Worm (Caenorhabditis elegans): ENCODE results near the gene Y60C6A.1.

The Y60C6A.1 gene

DNA sequence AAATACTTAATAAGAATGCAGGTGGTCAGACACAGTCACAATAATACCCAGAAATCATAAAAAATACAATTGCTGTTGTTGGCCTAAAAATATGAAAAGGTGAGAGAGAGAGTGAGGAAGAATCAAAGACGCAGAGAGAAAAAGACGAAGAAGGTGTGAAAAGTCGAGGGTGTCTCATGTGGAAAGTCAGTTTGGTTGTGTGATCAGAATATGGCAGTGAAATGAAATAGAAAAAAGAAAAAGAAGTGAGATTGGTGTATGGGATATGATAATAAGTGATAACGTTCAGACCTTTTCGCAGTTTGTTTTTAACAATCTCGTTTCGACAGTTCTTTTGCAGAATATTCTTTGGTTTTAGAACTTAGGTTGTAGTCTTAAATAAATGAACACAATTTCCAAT, 23.4 kb downstream of the Y60C6A.1 start:
- peak; percentile 1 for TF ChIP-seq blmp-1 (tag; optimal IDR thresholded peaks at IDR 0.05; ENCODE audit: insufficient read depth)
- TF ChIP-seq ztf-4 (tag; optimal IDR thresholded peaks at IDR 0.05) = peak; percentile 22
- TF ChIP-seq ceh-16 (tag; optimal IDR thresholded peaks at IDR 0.05) = no peak
- no peak for TF ChIP-seq lin-13 (GFP tag; optimal IDR thresholded peaks at IDR 0.05)

DNA sequence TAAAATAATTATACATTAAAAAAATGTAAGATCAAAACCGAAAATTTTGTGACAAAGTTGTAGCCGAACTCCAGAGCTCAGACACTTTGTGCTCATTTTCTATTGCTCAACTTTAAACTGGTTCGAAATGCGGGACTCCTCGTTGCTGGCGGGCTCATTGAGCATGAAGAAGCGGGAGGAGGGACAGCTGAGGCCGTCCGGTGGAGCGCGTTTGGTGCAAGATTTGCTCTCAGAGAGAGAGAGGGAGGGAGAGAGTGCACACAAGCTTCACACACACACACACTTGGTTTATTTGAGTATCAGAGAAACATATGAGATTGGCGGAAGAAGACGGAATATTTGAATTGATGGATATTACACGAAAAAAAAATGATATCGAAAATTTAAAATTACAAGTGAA, 27.2 kb downstream of the Y60C6A.1 start:
- TF ChIP-seq dmd-4 (tag; optimal IDR thresholded peaks at IDR 0.05) (no peak), zag-1 (tag; optimal IDR thresholded peaks at IDR 0.05) (peak; percentile 59), gmeb-1 (tag; optimal IDR thresholded peaks at IDR 0.05) (no peak), peb-1 (tag; optimal IDR thresholded peaks at IDR 0.05) (no peak), unc-62 (GFP tag; optimal IDR thresholded peaks at IDR 0.05) (no peak), nhr-23 (tag; optimal IDR thresholded peaks at IDR 0.05) (no peak), unc-39 (tag; optimal IDR thresholded peaks at IDR 0.05) (no peak), ztf-4 (tag; optimal IDR thresholded peaks at IDR 0.05) (no peak), nhr-21 (tag; optimal IDR thresholded peaks at IDR 0.05) (no peak), nhr-11 (tag; optimal IDR thresholded peaks at IDR 0.05) (no peak), ZK546.5 (tag; optimal IDR thresholded peaks at IDR 0.05) (no peak), ceh-16 (tag; optimal IDR thresholded peaks at IDR 0.05) (no peak), ztf-1 (GFP tag; conservative IDR thresholded peaks at IDR 0.05) (no peak), nhr-25 (tag; optimal IDR thresholded peaks at IDR 0.05) (no peak), aly-2 (tag; optimal IDR thresholded peaks at IDR 0.05) (no peak), R02D3.7 (tag; optimal IDR thresholded peaks at IDR 0.05) (no peak), F13H6.1 (tag; optimal IDR thresholded peaks at IDR 0.05) (peak; percentile 49), ztf-11 (tag; optimal IDR thresholded peaks at IDR 0.05) (no peak), mbf-1 (tag; optimal IDR thresholded peaks at IDR 0.05) (no peak), mdl-1 (tag; optimal IDR thresholded peaks at IDR 0.05) (no peak), alr-1 (tag; optimal IDR thresholded peaks at IDR 0.05) (no peak), nhr-129 (tag; optimal IDR thresholded peaks at IDR 0.05) (peak; percentile 67), sem-4 (tag; optimal IDR thresholded peaks at IDR 0.05) (no peak), egl-27 (tag; optimal IDR thresholded peaks at IDR 0.05) (no peak), lin-13 (GFP tag; optimal IDR thresholded peaks at IDR 0.05) (peak; percentile 48), mab-5 (tag; optimal IDR thresholded peaks at IDR 0.05) (no peak), nhr-237 (tag; optimal IDR thresholded peaks at IDR 0.05) (no peak), elt-3 (tag; optimal IDR thresholded peaks at IDR 0.05) (no peak), sma-3 (GFP tag; optimal IDR thresholded peaks at IDR 0.05) (no peak), ama-1 (optimal IDR thresholded peaks at IDR 0.05) (no peak), nhr-6 (tag; optimal IDR thresholded peaks at IDR 0.05) (no peak), nhr-12 (tag; optimal IDR thresholded peaks at IDR 0.05) (no peak), nhr-10 (tag; optimal IDR thresholded peaks at IDR 0.05) (no peak), C34F6.9 (tag; optimal IDR thresholded peaks at IDR 0.05) (peak; percentile 76), crh-2 (tag; optimal IDR thresholded peaks at IDR 0.05) (peak; percentile 8), lsy-2 (tag; optimal IDR thresholded peaks at IDR 0.05) (peak in 1 of 2 experiments; percentile 55), unc-55 (GFP tag; optimal IDR thresholded peaks at IDR 0.05) (peak; percentile 81), Y55F3AM.14 (GFP tag; optimal IDR thresholded peaks at IDR 0.05) (peak; percentile 31), fos-1 (tag; optimal IDR thresholded peaks at IDR 0.05) (no peak), skn-1 (tag; optimal IDR thresholded peaks at IDR 0.05) (no peak), elt-1 (tag; optimal IDR thresholded peaks at IDR 0.05) (no peak), lin-11 (tag; optimal IDR thresholded peaks at IDR 0.05) (peak; percentile 41), lin-39 (tag; optimal IDR thresholded peaks at IDR 0.05) (no peak), nhr-77 (tag; optimal IDR thresholded peaks at IDR 0.05) (no peak), sma-9 (GFP tag; optimal IDR thresholded peaks at IDR 0.05) (no peak), sma-9 (tag; optimal IDR thresholded peaks at IDR 0.05) (no peak), snpc-4 (tag; optimal IDR thresholded peaks at IDR 0.05) (no peak), blmp-1 (tag; optimal IDR thresholded peaks at IDR 0.05; ENCODE audit: insufficient read depth) (no peak), ceh-82 (tag; optimal IDR thresholded peaks at IDR 0.05) (no peak)

Measured in whole organism, L2 larva.